Fruit fly (Drosophila melanogaster) whole organism: ENCODE results near the gene omd.

Experiments used
- pan ChIP-seq: fragments of >200 bp; optimal IDR thresholded peaks from 2 replicates; lab custom pipeline; 2017

omd gene

dm6 chr3R:13631642-13632041, 55.4 kb downstream of the omd start, which contains the start of gene CG10841:
Gene CG10841, plus strand, starts transcription at chr3R:13631942.
- no peak for TF ChIP-seq pan (lab: Kevin White, UChicago)
